Worm (Caenorhabditis elegans) whole organism, L2 larva: ENCODE measurements around the gene C08E8.11.
"Not testable (repeated sequence)": the region's sequence is repeated elsewhere in the genome, so short reads cannot be mapped to it uniquely, and the experiment has no call there.

Source experiments
- C34F6.9 ChIP-seq: fragments of 150-350 bp; optimal IDR thresholded peaks from 2 replicates; lab custom pipeline; 2014; ENCODE audit warnings: missing biosample characterization, missing genetic modification characterization
- F13H6.1 ChIP-seq: sonication (generic microtip); optimal IDR thresholded peaks from 2 replicates; lab custom pipeline; 2016; ENCODE audit warnings: missing genetic modification characterization, missing compliant biosample characterization
- Y55F3AM.14 ChIP-seq: fragments of 200-800 bp; sonication (Bioruptor generic); optimal IDR thresholded peaks from 2 replicates; lab custom pipeline; 2018; ENCODE audit warnings: mild to moderate bottlenecking, missing genetic modification characterization, missing compliant biosample characterization
- ZK546.5 ChIP-seq: sonication (generic microtip); optimal IDR thresholded peaks from 2 replicates; lab custom pipeline; 2017; ENCODE audit warnings: missing biosample characterization, missing genetic modification characterization
- alr-1 ChIP-seq: fragments of 150-350 bp; optimal IDR thresholded peaks from 2 replicates; lab custom pipeline; 2014; ENCODE audit warnings: missing biosample characterization, missing genetic modification characterization
- aly-2 ChIP-seq: fragments of 150-350 bp; optimal IDR thresholded peaks from 2 replicates; lab custom pipeline; 2014; ENCODE audit warnings: missing biosample characterization, missing genetic modification characterization
- blmp-1 ChIP-seq: sonication (generic microtip); optimal IDR thresholded peaks from 2 replicates; lab custom pipeline; 2017; ENCODE audit warnings: missing genetic modification characterization, mild to moderate bottlenecking, missing compliant biosample characterization, antibody characterized with exemption, moderate library complexity; ENCODE audit not compliant: insufficient read depth
- ceh-82 ChIP-seq: fragments of 150-350 bp; optimal IDR thresholded peaks from 2 replicates; lab custom pipeline; 2014; ENCODE audit warnings: missing biosample characterization, missing genetic modification characterization
- dmd-4 ChIP-seq: sonication (generic microtip); optimal IDR thresholded peaks from 2 replicates; lab custom pipeline; 2017; ENCODE audit warnings: missing biosample characterization, missing genetic modification characterization
- elt-1 ChIP-seq: fragments of 150-350 bp; optimal IDR thresholded peaks from 2 replicates; lab custom pipeline; 2014; ENCODE audit warnings: missing biosample characterization, missing genetic modification characterization
- elt-3 ChIP-seq: sonication (generic microtip); optimal IDR thresholded peaks from 2 replicates; lab custom pipeline; 2017; ENCODE audit warnings: missing biosample characterization, missing genetic modification characterization
- fos-1 ChIP-seq: fragments of 150-350 bp; optimal IDR thresholded peaks from 2 replicates; lab custom pipeline; 2014; ENCODE audit warnings: missing biosample characterization, missing genetic modification characterization
- gmeb-1 ChIP-seq: fragments of 150-350 bp; optimal IDR thresholded peaks from 2 replicates; lab custom pipeline; 2014; ENCODE audit warnings: missing biosample characterization, missing genetic modification characterization
- lin-13 ChIP-seq: fragments of 150-350 bp; optimal IDR thresholded peaks from 2 replicates; lab custom pipeline; 2014; ENCODE audit warnings: missing biosample characterization, missing genetic modification reagents, missing genetic modification characterization
- lsy-2 ChIP-seq, 2 experiments: fragments of 150-350 bp in 1 of 2; sonication (generic microtip) in 1 of 2; optimal IDR thresholded peaks; 2 replicates each; lab custom pipeline; 2014 to 2017; ENCODE audit warnings: missing biosample characterization in 2 of 2, missing genetic modification characterization in 2 of 2
- mab-5 ChIP-seq: fragments of 150-350 bp; optimal IDR thresholded peaks from 2 replicates; lab custom pipeline; 2014; ENCODE audit warnings: missing biosample characterization, missing genetic modification characterization
- mdl-1 ChIP-seq, 2 experiments: fragments of 150-350 bp in 1 of 2; sonication (generic microtip) in 1 of 2; optimal IDR thresholded peaks; 2 replicates each; lab custom pipeline; 2017; ENCODE audit warnings: missing biosample characterization in 2 of 2, missing genetic modification characterization in 2 of 2
- nhr-10 ChIP-seq: sonication (generic microtip); optimal IDR thresholded peaks from 2 replicates; lab custom pipeline; 2017; ENCODE audit warnings: missing biosample characterization, missing genetic modification characterization
- nhr-11 ChIP-seq: fragments of 150-350 bp; optimal IDR thresholded peaks from 2 replicates; lab custom pipeline; 2014; ENCODE audit warnings: missing biosample characterization, missing genetic modification characterization
- nhr-12 ChIP-seq: fragments of 150-350 bp; optimal IDR thresholded peaks from 2 replicates; lab custom pipeline; 2014; ENCODE audit warnings: missing biosample characterization, missing genetic modification characterization
- nhr-129 ChIP-seq: fragments of 150-350 bp; optimal IDR thresholded peaks from 2 replicates; lab custom pipeline; 2014; ENCODE audit warnings: missing biosample characterization, missing genetic modification characterization
- nhr-21 ChIP-seq: fragments of 150-350 bp; optimal IDR thresholded peaks from 2 replicates; lab custom pipeline; 2014; ENCODE audit warnings: missing biosample characterization, missing genetic modification characterization
- nhr-23 ChIP-seq: fragments of 150-350 bp; optimal IDR thresholded peaks from 2 replicates; lab custom pipeline; 2014; ENCODE audit warnings: missing biosample characterization, missing genetic modification reagents, missing genetic modification characterization
- nhr-25 ChIP-seq: fragments of 150-350 bp; sonication (generic microtip); optimal IDR thresholded peaks from 3 replicates; lab custom pipeline; 2014; ENCODE audit warnings: missing biosample characterization, missing genetic modification characterization
- nhr-6 ChIP-seq: fragments of 150-350 bp; optimal IDR thresholded peaks from 2 replicates; lab custom pipeline; 2014; ENCODE audit warnings: missing biosample characterization, missing genetic modification characterization
- nhr-77 ChIP-seq: fragments of 150-350 bp; optimal IDR thresholded peaks from 2 replicates; lab custom pipeline; 2014; ENCODE audit warnings: missing biosample characterization, missing genetic modification characterization
- sem-4 ChIP-seq: fragments of 150-350 bp; optimal IDR thresholded peaks from 2 replicates; lab custom pipeline; 2014; ENCODE audit warnings: missing biosample characterization, missing genetic modification reagents, missing genetic modification characterization
- skn-1 ChIP-seq: sonication (generic microtip); optimal IDR thresholded peaks from 2 replicates; lab custom pipeline; 2017; ENCODE audit warnings: missing biosample characterization, missing genetic modification characterization
- sma-3 ChIP-seq: sonication (generic microtip); optimal IDR thresholded peaks from 2 replicates; lab custom pipeline; 2016; ENCODE audit warnings: missing genetic modification reagents, missing genetic modification characterization, missing compliant biosample characterization
- snpc-4 ChIP-seq: fragments of 150-350 bp; optimal IDR thresholded peaks from 2 replicates; lab custom pipeline; 2014; ENCODE audit warnings: missing biosample characterization, missing genetic modification characterization
- unc-62 ChIP-seq: fragments of 150-350 bp; optimal IDR thresholded peaks from 2 replicates; lab custom pipeline; 2014; ENCODE audit warnings: missing biosample characterization, missing genetic modification reagents, missing genetic modification characterization
- ztf-1 ChIP-seq: fragments of 200-800 bp; sonication (Bioruptor generic); conservative IDR thresholded peaks from 2 replicates; pipeline ENCODE4 v1.3.6; 2022; ENCODE audit warnings: missing genetic modification characterization, missing compliant biosample characterization

The C08E8.11 gene

DNA sequence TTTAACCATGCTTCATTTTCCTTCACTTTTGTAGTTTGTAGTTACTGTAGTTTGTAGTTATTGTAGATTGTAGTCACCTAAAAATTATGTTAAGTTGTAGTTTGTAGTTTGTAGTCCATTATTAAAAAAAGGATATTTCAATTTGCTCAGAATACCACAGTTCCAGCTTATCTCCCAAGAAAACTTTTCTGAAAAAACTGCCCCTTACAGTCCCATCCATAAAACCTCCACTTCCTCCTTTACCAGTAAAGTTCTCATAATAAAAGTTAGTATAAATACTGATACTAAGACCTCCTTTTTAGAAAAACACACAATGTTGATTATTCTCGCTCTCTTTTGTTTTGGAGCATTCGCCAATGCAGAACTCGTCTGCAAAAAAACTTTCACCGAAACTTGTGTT lies at the start of gene C08E8.11:
C08E8.11 (plus strand) TSS at position 301 of the 400 bp plus-strand sequence.
- TF ChIP-seq gmeb-1 (tag; lab: Kevin White, UChicago) (no peak), elt-1 (tag; lab: Kevin White, UChicago) (no peak), Y55F3AM.14 (GFP tag; lab: Kevin White, UChicago) (no peak), F13H6.1 (tag; lab: Kevin White, UChicago) (no peak), aly-2 (tag; lab: Kevin White, UChicago) (no peak), nhr-12 (tag; lab: Kevin White, UChicago) (no peak), ceh-82 (tag; lab: Kevin White, UChicago) (no peak), C34F6.9 (tag; lab: Kevin White, UChicago) (no peak), sem-4 (no peak), dmd-4 (tag; lab: Kevin White, UChicago) (no peak), nhr-23 (no peak), nhr-11 (no peak), ZK546.5 (tag; lab: Kevin White, UChicago) (no peak), lsy-2 (tag; optimal IDR thresholded peaks at IDR 0.05; lab: Kevin White, UChicago) (no peak), alr-1 (tag; lab: Kevin White, UChicago) (no peak), nhr-25 (tag; lab: Kevin White, UChicago) (no peak), mab-5 (no peak), ztf-1 (GFP tag; lab: Robert Waterston, UW) (no peak)

DNA sequence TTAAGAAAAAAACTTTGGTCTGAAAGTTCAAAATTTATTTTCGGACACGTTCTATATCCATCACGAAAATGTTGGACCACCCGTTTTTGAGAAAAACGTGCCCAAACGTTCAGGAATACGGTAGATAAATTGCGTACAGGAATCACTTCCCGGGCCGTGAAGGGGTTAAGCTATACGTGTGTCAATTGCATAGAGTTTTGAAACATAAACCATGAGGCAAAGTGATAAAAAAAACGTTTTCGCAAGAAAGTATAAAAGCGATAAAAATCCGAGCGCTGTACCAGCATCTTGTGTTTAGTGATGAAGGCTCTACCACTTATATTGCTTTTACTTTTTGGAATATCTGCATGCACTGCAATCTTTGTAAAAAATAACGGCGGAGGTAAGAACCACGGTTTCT lies 48.4 kb upstream of the C08E8.11 start, which contains the start of gene Y51A2A.6:
Y51A2A.6 (plus strand) TSS at position 301 of the 400 bp plus-strand sequence.
- not testable (repeated sequence) for TF ChIP-seq fos-1; unc-62 (GFP tag; lab: Kevin White, UChicago); dmd-4 (tag; lab: Kevin White, UChicago)

DNA sequence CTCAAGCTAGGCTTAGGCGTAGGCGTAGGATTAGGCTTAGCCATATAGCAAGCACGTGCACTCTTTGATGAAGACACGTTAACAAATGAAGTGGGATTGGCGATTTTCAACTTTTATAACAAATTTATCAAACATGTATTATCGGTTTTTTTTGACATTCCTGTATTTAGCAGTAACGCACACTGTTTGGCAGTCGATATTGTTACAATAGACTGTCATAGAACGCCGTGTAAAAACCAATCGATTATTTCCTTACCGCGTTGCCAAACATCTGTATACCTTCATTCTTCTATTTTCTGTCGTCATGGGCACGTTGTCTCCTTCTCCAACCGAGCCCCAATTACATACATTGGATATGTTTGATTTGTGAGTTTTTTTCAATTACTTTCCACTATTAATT lies 32.5 kb upstream of the C08E8.11 start, which contains the start of gene fbxb-119:
fbxb-119 (plus strand) TSS at position 301 of the 400 bp plus-strand sequence.
- TF ChIP-seq sma-3 (GFP tag; lab: Kevin White, UChicago) (no peak), mdl-1 (tag; optimal IDR thresholded peaks at IDR 0.05; lab: Kevin White, UChicago) (no peak), nhr-77 (tag; lab: Kevin White, UChicago) (no peak), elt-1 (tag; lab: Kevin White, UChicago) (no peak), elt-3 (tag; lab: Kevin White, UChicago) (no peak), blmp-1 (tag; lab: Kevin White, UChicago) (no peak), nhr-10 (tag; lab: Kevin White, UChicago) (no peak), C34F6.9 (tag; lab: Kevin White, UChicago) (no peak), ztf-1 (GFP tag; lab: Robert Waterston, UW) (no peak), snpc-4 (tag; lab: Kevin White, UChicago) (no peak), nhr-21 (tag; lab: Kevin White, UChicago) (no peak), nhr-129 (no peak), nhr-6 (tag; lab: Kevin White, UChicago) (no peak), ZK546.5 (tag; lab: Kevin White, UChicago) (no peak)

DNA sequence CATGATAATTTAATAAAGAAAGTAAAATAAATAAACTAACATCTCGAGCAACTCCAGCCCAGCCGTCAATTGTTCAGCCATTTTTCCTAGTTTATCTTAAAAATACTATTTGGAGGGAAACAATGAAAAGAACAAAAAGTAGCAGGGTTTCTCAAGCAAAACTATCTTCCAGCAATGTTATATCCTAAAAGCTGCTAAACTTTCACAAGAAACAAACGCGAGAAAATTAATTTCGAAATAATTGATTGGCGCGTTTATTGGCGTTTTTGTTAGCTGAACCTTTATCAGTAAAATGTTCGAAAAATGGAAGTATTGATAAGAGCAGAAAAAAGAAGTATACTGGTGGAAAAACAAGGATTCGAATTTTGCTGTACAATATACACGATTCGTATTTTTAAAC lies 27.6 kb upstream of the C08E8.11 start, which contains the start of gene B0462.5:
B0462.5 (minus strand) TSS at position 101 of the 400 bp plus-strand sequence.
- TF ChIP-seq fos-1 (peak; percentile 35), elt-3 (tag; lab: Kevin White, UChicago) (no peak)

DNA sequence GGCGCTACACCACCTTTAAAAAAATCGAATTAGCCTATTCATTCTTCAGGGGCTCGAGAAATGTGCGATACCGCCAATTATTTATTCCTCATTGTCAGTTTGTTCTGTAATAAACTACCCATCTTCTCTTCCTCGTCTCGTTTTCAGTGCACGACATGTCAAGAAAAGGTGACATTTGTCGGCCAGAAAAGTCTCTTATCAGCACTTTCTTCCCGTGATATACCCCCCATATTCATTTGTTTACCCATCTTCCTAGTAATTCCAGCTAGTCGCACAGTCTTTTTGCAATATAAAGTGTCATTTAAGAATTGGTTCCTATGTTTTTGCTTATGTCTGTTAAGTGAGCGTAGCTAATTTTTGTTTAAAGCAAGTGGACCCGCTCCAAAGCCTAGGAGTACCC lies 26.3 kb upstream of the C08E8.11 start:
- TF ChIP-seq ztf-1 (GFP tag; lab: Robert Waterston, UW) (no peak), alr-1 (tag; lab: Kevin White, UChicago) (no peak), skn-1 (tag; lab: Kevin White, UChicago) (peak; percentile 11), Y55F3AM.14 (GFP tag; lab: Kevin White, UChicago) (no peak), nhr-11 (no peak), elt-1 (tag; lab: Kevin White, UChicago) (no peak), fos-1 (peak; percentile 70)

DNA sequence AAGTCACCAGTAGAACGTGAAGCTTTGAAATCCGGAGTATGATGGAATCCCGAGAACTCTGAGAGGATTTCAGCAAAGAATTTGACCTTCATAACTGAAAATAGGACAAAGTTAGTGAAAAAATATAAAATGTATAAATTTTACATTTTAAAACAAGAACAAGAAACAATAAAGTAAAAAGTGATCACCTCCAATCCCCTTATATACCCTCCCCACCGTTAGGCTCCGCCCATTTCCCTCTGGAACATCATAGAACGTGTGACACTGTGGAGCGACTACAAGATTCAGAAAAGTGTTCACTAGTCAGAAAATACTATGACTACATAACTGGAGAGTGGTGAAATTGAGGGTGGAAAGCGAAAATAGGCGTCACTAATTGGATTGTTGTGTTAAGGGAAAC lies 19.7 kb upstream of the C08E8.11 start, which contains the start of gene B0462.4:
B0462.4 (minus strand) TSS at position 101 of the 400 bp plus-strand sequence.
- no peak for TF ChIP-seq C34F6.9 (tag; lab: Kevin White, UChicago)
- no peak for TF ChIP-seq mab-5
- no peak for TF ChIP-seq mdl-1 (tag; optimal IDR thresholded peaks at IDR 0.05; lab: Kevin White, UChicago)
- no peak for TF ChIP-seq snpc-4 (tag; lab: Kevin White, UChicago)
- TF ChIP-seq nhr-10 (tag; lab: Kevin White, UChicago), result no peak
- no peak for TF ChIP-seq lin-13
